Worm (Caenorhabditis elegans): Measurements from ENCODE around the gene col-110.

ce11 chrIV:4570599-4570998, 38.9 kb downstream of the col-110 start:
- TF ChIP-seq nhr-12 (tag; optimal IDR thresholded peaks at IDR 0.05) (no peak), lin-39 (tag; optimal IDR thresholded peaks at IDR 0.05) (no peak), nhr-77 (tag; optimal IDR thresholded peaks at IDR 0.05) (no peak), pha-4 (tag; optimal IDR thresholded peaks at IDR 0.05) (no peak), ama-1 (optimal IDR thresholded peaks at IDR 0.05) (no peak), mdl-1 (tag; optimal IDR thresholded peaks at IDR 0.05) (no peak)
